Worm (Caenorhabditis elegans): ENCODE data around the gene scc-3.

ce11 chrV:12759660-12760059 lies 4.1 kb upstream of the scc-3 start, which contains the start of gene papl-1:
- no peak for TF ChIP-seq nhr-12 (tag; optimal IDR thresholded peaks at IDR 0.05)
- no peak for TF ChIP-seq unc-62 (GFP tag; optimal IDR thresholded peaks at IDR 0.05)
- TF ChIP-seq lin-39 (tag; optimal IDR thresholded peaks at IDR 0.05), result no peak
